Fruit fly (Drosophila melanogaster) whole organism, adult: ENCODE measurements around the gene CG17816.

ENCODE experiments used
- CG11617 ChIP-seq: fragments of 200-800 bp; sonication (Bioruptor generic); optimal IDR thresholded peaks from 2 replicates; lab custom pipeline; 2017; ENCODE audit warnings: mild to moderate bottlenecking, missing biosample characterization, missing genetic modification reagents, missing genetic modification characterization
- CG12768 ChIP-seq: fragments of 200-800 bp; sonication (Bioruptor generic); optimal IDR thresholded peaks from 2 replicates; lab custom pipeline; 2017; ENCODE audit warnings: missing biosample characterization, missing genetic modification characterization, mild to moderate bottlenecking, moderate library complexity, missing genetic modification reagents
- CG14711 ChIP-seq: fragments of 200-800 bp; sonication (Bioruptor generic); optimal IDR thresholded peaks from 2 replicates; lab custom pipeline; 2018; ENCODE audit warnings: missing biosample characterization, mild to moderate bottlenecking, missing genetic modification characterization, moderate library complexity
- CG1620 ChIP-seq: fragments of 200-800 bp; sonication (Bioruptor generic); optimal IDR thresholded peaks from 2 replicates; lab custom pipeline; 2016; ENCODE audit warnings: missing biosample characterization, missing genetic modification characterization
- CG33017 ChIP-seq: fragments of 200-800 bp; sonication (Bioruptor generic); optimal IDR thresholded peaks from 2 replicates; lab custom pipeline; 2018; ENCODE audit warnings: missing biosample characterization, mild to moderate bottlenecking, missing genetic modification characterization, moderate library complexity
- CG5204 ChIP-seq: fragments of 200-800 bp; sonication (Bioruptor generic); optimal IDR thresholded peaks from 2 replicates; lab custom pipeline; 2016; ENCODE audit warnings: missing biosample characterization, missing genetic modification characterization
- CG7045 ChIP-seq: fragments of 200-800 bp; sonication (Bioruptor generic); optimal IDR thresholded peaks from 2 replicates; lab custom pipeline; 2017; ENCODE audit warnings: missing biosample characterization, mild to moderate bottlenecking, missing genetic modification characterization
- CG7101 ChIP-seq: fragments of 200-800 bp; sonication (Bioruptor generic); optimal IDR thresholded peaks from 2 replicates; lab custom pipeline; 2018; ENCODE audit warnings: missing biosample characterization, mild to moderate bottlenecking, missing genetic modification characterization, moderate library complexity
- Clk ChIP-seq: fragments of 200-800 bp; sonication (Bioruptor generic); optimal IDR thresholded peaks from 2 replicates; lab custom pipeline; 2017; ENCODE audit warnings: missing biosample characterization, missing genetic modification characterization
- Crg-1 ChIP-seq: fragments of 200-800 bp; sonication (Bioruptor generic); optimal IDR thresholded peaks from 2 replicates; lab custom pipeline; 2016; ENCODE audit warnings: missing biosample characterization, missing genetic modification characterization
- Hr96 ChIP-seq: fragments of 200-800 bp; sonication (Bioruptor generic); optimal IDR thresholded peaks from 2 replicates; lab custom pipeline; 2016; ENCODE audit warnings: missing biosample characterization, missing genetic modification characterization
- Mnt ChIP-seq: fragments of 200-800 bp; sonication (Bioruptor generic); optimal IDR thresholded peaks from 2 replicates; lab custom pipeline; 2016; ENCODE audit warnings: missing biosample characterization, mild to moderate bottlenecking, missing genetic modification characterization
- bab1 ChIP-seq: fragments of 200-800 bp; sonication (Bioruptor generic); optimal IDR thresholded peaks from 3 replicates; lab custom pipeline; 2019; ENCODE audit warnings: missing biosample characterization, mild to moderate bottlenecking, missing genetic modification characterization, moderate library complexity
- cic ChIP-seq: fragments of 200-800 bp; sonication (Bioruptor generic); optimal IDR thresholded peaks from 2 replicates; lab custom pipeline; 2017; ENCODE audit warnings: missing biosample characterization, mild to moderate bottlenecking, missing genetic modification characterization, moderate library complexity
- cnc ChIP-seq, 2 experiments: fragments of >200 bp; optimal IDR thresholded peaks; 2 replicates each; lab custom pipeline; 2017
- kay ChIP-seq: fragments of 200-800 bp; sonication (Bioruptor generic); peaks from one replicate; lab custom pipeline; 2016; ENCODE audit warnings: missing biosample characterization, missing genetic modification characterization, borderline replicate concordance
- ovo ChIP-seq: fragments of 200-800 bp; sonication (Bioruptor generic); optimal IDR thresholded peaks from 2 replicates; lab custom pipeline; 2016; ENCODE audit warnings: missing biosample characterization, missing genetic modification characterization
- pad ChIP-seq: fragments of 200-800 bp; sonication (Bioruptor generic); optimal IDR thresholded peaks from 3 replicates; lab custom pipeline; 2017; ENCODE audit warnings: missing biosample characterization, missing genetic modification characterization, mild to moderate bottlenecking, moderate library complexity, missing genetic modification reagents
- tj ChIP-seq: fragments of 200-800 bp; sonication (Bioruptor generic); optimal IDR thresholded peaks from 3 replicates; lab custom pipeline; 2017; ENCODE audit warnings: missing biosample characterization, mild to moderate bottlenecking, missing genetic modification characterization, moderate library complexity
- toe ChIP-seq: fragments of 200-800 bp; sonication (Bioruptor generic); optimal IDR thresholded peaks from 2 replicates; lab custom pipeline; 2016; ENCODE audit warnings: missing biosample characterization, missing genetic modification characterization

CG17816 gene

DNA sequence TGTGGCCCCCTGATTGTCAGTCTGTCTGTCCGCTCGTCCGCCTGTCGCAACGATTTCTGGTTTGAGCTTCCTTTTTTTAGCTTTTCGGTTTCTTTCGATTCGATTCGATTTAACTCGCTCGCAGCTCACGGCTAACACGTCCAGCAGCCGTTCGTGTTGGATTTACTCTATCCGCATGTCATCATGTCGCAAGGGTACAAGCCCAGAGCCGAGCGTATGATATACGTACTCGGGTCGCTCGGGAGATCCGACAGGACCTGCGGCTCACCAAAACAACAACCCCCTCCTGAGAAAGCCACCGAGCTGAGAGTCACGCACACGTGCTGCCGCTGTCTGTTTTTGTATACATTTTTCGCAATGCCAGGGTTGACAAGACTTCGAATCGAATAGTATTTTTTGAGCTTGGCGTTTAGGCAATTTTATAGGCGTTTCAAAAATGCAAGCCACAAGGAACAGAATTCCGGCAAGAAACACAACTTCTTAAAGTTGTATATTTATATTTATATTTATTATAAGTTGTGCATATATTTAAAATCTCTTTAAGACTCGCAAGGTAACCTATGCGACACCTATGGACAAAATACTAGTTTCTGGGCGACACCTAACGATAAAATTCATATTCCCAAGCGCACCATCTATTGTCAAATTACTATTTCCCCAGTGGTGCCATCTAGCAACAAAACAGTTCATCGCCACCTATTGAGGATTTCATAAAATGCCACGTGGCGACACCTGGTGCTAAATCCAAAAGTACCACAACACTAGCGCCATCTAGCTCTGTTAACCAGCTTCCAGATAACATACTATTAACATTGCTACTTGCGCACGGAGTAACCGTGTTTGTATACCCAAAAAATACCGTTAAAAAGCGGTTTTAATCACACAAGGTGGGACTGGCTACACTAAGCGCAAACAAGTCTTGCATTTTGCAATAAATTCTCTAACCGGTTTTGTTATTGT is 76.6 kb downstream of the CG17816 start, which contains the start of the genes CG2993 and sgll:
CG2993 (minus strand) TSS at position 353 of the 960 bp plus-strand sequence.
sgll (plus strand) TSS at position 871 of the 960 bp plus-strand sequence.
- TF ChIP-seq cnc (optimal IDR thresholded peaks at IDR 0.05; lab: Kevin White, UChicago) (no peak), CG7045 (GFP tag; lab: Kevin White, UChicago) (peak; percentile 61), CG33017 (peak; percentile 39), kay (no peak), CG7101 (tag; lab: Kevin White, UChicago) (peak; percentile 78), cic (GFP tag; lab: Kevin White, UChicago) (peak; percentile 27), Crg-1 (GFP tag; lab: Kevin White, UChicago) (peak; percentile 88), ovo (GFP tag; lab: Kevin White, UChicago) (peak; percentile 97), bab1 (GFP tag; lab: Kevin White, UChicago) (peak; percentile 65), CG1620 (GFP tag; lab: Kevin White, UChicago) (peak; percentile 96), CG11617 (GFP tag; lab: Kevin White, UChicago) (peak; percentile 12), CG5204 (GFP tag; lab: Kevin White, UChicago) (peak; percentile 59), tj (GFP tag; lab: Kevin White, UChicago) (no peak), Mnt (peak; percentile 86), pad (GFP tag; lab: Kevin White, UChicago) (peak; percentile 77), toe (peak; percentile 85), CG12768 (GFP tag; lab: Kevin White, UChicago) (peak; percentile 55), CG14711 (peak; percentile 54), Clk (GFP tag; lab: Kevin White, UChicago) (peak; percentile 20), Hr96 (GFP tag; lab: Kevin White, UChicago) (peak; percentile 92)
